Fruit fly (Drosophila melanogaster) whole organism, embryonic: ENCODE data around the gene Vlet.
A peak's percentile ranks its signal among the peaks of the same experiment; 100 is the strongest.

ENCODE experiments used
- Antp ChIP-seq: fragments of 200-800 bp; sonication (Bioruptor generic); optimal IDR thresholded peaks from 3 replicates; lab custom pipeline; 2016; ENCODE audit warnings: missing biosample characterization, missing genetic modification characterization
- Atf-2 ChIP-seq: fragments of 200-800 bp; sonication (Bioruptor generic); optimal IDR thresholded peaks from 2 replicates; lab custom pipeline; 2016; ENCODE audit warnings: missing biosample characterization, missing genetic modification characterization
- BtbVII ChIP-seq: fragments of 200-800 bp; sonication (Bioruptor generic); optimal IDR thresholded peaks from 3 replicates; lab custom pipeline; 2017; ENCODE audit warnings: missing biosample characterization, mild to moderate bottlenecking, missing genetic modification characterization
- CG10565 ChIP-seq: fragments of 200-800 bp; sonication (Bioruptor generic); optimal IDR thresholded peaks from 3 replicates; lab custom pipeline; 2016; ENCODE audit warnings: missing biosample characterization, mild to moderate bottlenecking, missing genetic modification characterization
- CG10654 ChIP-seq: fragments of 200-800 bp; sonication (Bioruptor generic); optimal IDR thresholded peaks from 2 replicates; lab custom pipeline; 2016; ENCODE audit warnings: missing biosample characterization, missing genetic modification characterization
- CG15011 ChIP-seq: fragments of 200-800 bp; sonication (Bioruptor generic); optimal IDR thresholded peaks from 3 replicates; lab custom pipeline; 2018; ENCODE audit warnings: missing biosample characterization, mild to moderate bottlenecking, missing genetic modification characterization
- CG18764 ChIP-seq: fragments of 200-800 bp; sonication (Bioruptor generic); optimal IDR thresholded peaks from 3 replicates; lab custom pipeline; 2016; ENCODE audit warnings: missing biosample characterization, missing genetic modification characterization
- CG33213 ChIP-seq: fragments of 200-800 bp; sonication (Bioruptor generic); optimal IDR thresholded peaks from 3 replicates; lab custom pipeline; 2016; ENCODE audit warnings: missing biosample characterization, missing genetic modification characterization
- CG5180 ChIP-seq: fragments of 200-800 bp; sonication (Bioruptor generic); optimal IDR thresholded peaks from 3 replicates; lab custom pipeline; 2017; ENCODE audit warnings: missing biosample characterization, missing genetic modification characterization, mild to moderate bottlenecking, moderate library complexity, missing genetic modification reagents
- CG6254 ChIP-seq: fragments of 200-800 bp; sonication (Bioruptor generic); optimal IDR thresholded peaks from 3 replicates; lab custom pipeline; 2017; ENCODE audit warnings: mild to moderate bottlenecking, missing biosample characterization, missing genetic modification reagents, missing genetic modification characterization
- CG6791 ChIP-seq: fragments of 200-800 bp; sonication (Bioruptor generic); IDR thresholded peaks from 3 replicates; pipeline ENCODE4 v1.3.6; 2022; ENCODE audit warnings: missing biosample characterization, missing genetic modification characterization; ENCODE audit not compliant: partially characterized antibody
- CG7271 ChIP-seq: fragments of 200-800 bp; sonication (Bioruptor generic); optimal IDR thresholded peaks from 2 replicates; lab custom pipeline; 2018; ENCODE audit warnings: missing biosample characterization, mild to moderate bottlenecking, missing genetic modification characterization, moderate library complexity
- CG7928 ChIP-seq: fragments of 200-800 bp; sonication (Bioruptor generic); optimal IDR thresholded peaks from 2 replicates; lab custom pipeline; 2017; ENCODE audit warnings: missing biosample characterization, mild to moderate bottlenecking, missing genetic modification characterization
- D19B ChIP-seq: fragments of 200-800 bp; sonication (Bioruptor generic); optimal IDR thresholded peaks from 2 replicates; lab custom pipeline; 2017; ENCODE audit warnings: missing biosample characterization, mild to moderate bottlenecking, missing genetic modification characterization
- Doc3 ChIP-seq: fragments of 200-800 bp; sonication (Bioruptor generic); IDR thresholded peaks from 3 replicates; pipeline ENCODE4 v1.3.6; 2022; ENCODE audit warnings: missing biosample characterization, missing genetic modification characterization; ENCODE audit not compliant: partially characterized antibody
- E2f1 ChIP-seq: fragments of 200-800 bp; sonication (Bioruptor generic); IDR thresholded peaks from 2 replicates; pipeline ENCODE4 v1.3.6; 2022; ENCODE audit warnings: missing biosample characterization, missing genetic modification characterization
- Elba2 ChIP-seq: fragments of 200-800 bp; sonication (Bioruptor generic); optimal IDR thresholded peaks from 3 replicates; lab custom pipeline; 2016; ENCODE audit warnings: missing biosample characterization, missing genetic modification characterization
- Ets97D ChIP-seq: fragments of 200-800 bp; sonication (Bioruptor generic); optimal IDR thresholded peaks from 3 replicates; lab custom pipeline; 2016; ENCODE audit warnings: missing biosample characterization, missing genetic modification characterization
- Gsc ChIP-seq: fragments of 200-800 bp; sonication (Bioruptor generic); IDR thresholded peaks from 2 replicates; pipeline ENCODE4 v1.3.6; 2022; ENCODE audit warnings: missing biosample characterization, missing genetic modification characterization
- HLH54F ChIP-seq: fragments of 200-800 bp; sonication (Bioruptor generic); optimal IDR thresholded peaks from 3 replicates; lab custom pipeline; 2016; ENCODE audit warnings: missing biosample characterization, missing genetic modification characterization
- HmgD ChIP-seq: fragments of 200-800 bp; sonication (Bioruptor generic); optimal IDR thresholded peaks from 3 replicates; lab custom pipeline; 2016; ENCODE audit warnings: missing biosample characterization, missing genetic modification characterization
- Lhr ChIP-seq: fragments of 200-800 bp; sonication (Bioruptor generic); optimal IDR thresholded peaks from 3 replicates; lab custom pipeline; 2017; ENCODE audit warnings: mild to moderate bottlenecking, missing biosample characterization, missing genetic modification reagents, missing genetic modification characterization
- Pdp1 ChIP-seq, 2 experiments: fragments of 200-800 bp; sonication (Bioruptor generic); optimal IDR thresholded peaks; 3 replicates each; lab custom pipeline; 2016; ENCODE audit warnings: missing biosample characterization in 2 of 2, missing genetic modification characterization in 2 of 2, mild to moderate bottlenecking in 1 of 2, moderate library complexity in 1 of 2
- Taf1 ChIP-seq: fragments of 200-800 bp; sonication (Bioruptor generic); IDR thresholded peaks from 2 replicates; pipeline ENCODE4 v1.3.6; 2022; ENCODE audit warnings: missing biosample characterization, missing genetic modification characterization
- al ChIP-seq: fragments of 200-800 bp; sonication (Bioruptor generic); IDR thresholded peaks from 2 replicates; pipeline ENCODE4 v1.3.6; 2022; ENCODE audit warnings: missing biosample characterization, missing genetic modification characterization
- cas ChIP-seq: fragments of 200-800 bp; sonication (Bioruptor generic); IDR thresholded peaks from 2 replicates; pipeline ENCODE4 v1.3.6; 2022; ENCODE audit warnings: missing biosample characterization, missing genetic modification characterization
- chm ChIP-seq: fragments of 200-800 bp; sonication (Bioruptor generic); IDR thresholded peaks from 2 replicates; pipeline ENCODE4 v1.3.6; 2022; ENCODE audit warnings: missing biosample characterization, missing genetic modification characterization
- en ChIP-seq: fragments of 200-800 bp; sonication (Bioruptor generic); optimal IDR thresholded peaks from 2 replicates; lab custom pipeline; 2016; ENCODE audit warnings: missing biosample characterization, missing genetic modification characterization
- ewg ChIP-seq: fragments of 200-800 bp; sonication (Bioruptor generic); optimal IDR thresholded peaks from 3 replicates; lab custom pipeline; 2017; ENCODE audit warnings: mild to moderate bottlenecking, missing biosample characterization, missing genetic modification reagents, missing genetic modification characterization
- eyg ChIP-seq: fragments of 200-800 bp; sonication (Bioruptor generic); optimal IDR thresholded peaks from 3 replicates; lab custom pipeline; 2016; ENCODE audit warnings: missing biosample characterization, missing genetic modification characterization
- gcm2 ChIP-seq: fragments of 200-800 bp; sonication (Bioruptor generic); optimal IDR thresholded peaks from 2 replicates; lab custom pipeline; 2016; ENCODE audit warnings: missing biosample characterization, missing genetic modification characterization
- ham ChIP-seq: fragments of 200-800 bp; sonication (Bioruptor generic); IDR thresholded peaks from 2 replicates; pipeline ENCODE4 v1.3.6; 2022; ENCODE audit warnings: missing biosample characterization, missing genetic modification characterization
- hth ChIP-seq: fragments of >200 bp; optimal IDR thresholded peaks from 2 replicates; lab custom pipeline; 2017; ENCODE audit warnings: inconsistent platforms
- lbe ChIP-seq: fragments of 200-800 bp; sonication (Bioruptor generic); optimal IDR thresholded peaks from 2 replicates; lab custom pipeline; 2016; ENCODE audit warnings: missing biosample characterization, mild to moderate bottlenecking, missing genetic modification characterization
- maf-S ChIP-seq: fragments of 200-800 bp; sonication (Bioruptor generic); optimal IDR thresholded peaks from 2 replicates; lab custom pipeline; 2016; ENCODE audit warnings: missing biosample characterization, missing genetic modification characterization
- nau ChIP-seq: fragments of 200-800 bp; sonication (Bioruptor generic); optimal IDR thresholded peaks from 3 replicates; lab custom pipeline; 2017; ENCODE audit warnings: missing biosample characterization, mild to moderate bottlenecking, missing genetic modification characterization, missing genetic modification reagents
- nom ChIP-seq: fragments of 200-800 bp; sonication (Bioruptor generic); optimal IDR thresholded peaks from 2 replicates; lab custom pipeline; 2017; ENCODE audit warnings: missing biosample characterization, missing genetic modification characterization, mild to moderate bottlenecking, moderate library complexity, missing genetic modification reagents
- p53 ChIP-seq: fragments of 200-800 bp; sonication (Bioruptor generic); optimal IDR thresholded peaks from 2 replicates; lab custom pipeline; 2016; ENCODE audit warnings: missing biosample characterization, missing genetic modification characterization
- peb ChIP-seq: fragments of 200-800 bp; sonication (Bioruptor generic); IDR thresholded peaks from 2 replicates; pipeline ENCODE4 v1.3.6; 2022; ENCODE audit warnings: missing biosample characterization, missing genetic modification characterization
- pita ChIP-seq: fragments of 200-800 bp; sonication (Bioruptor generic); optimal IDR thresholded peaks from 2 replicates; lab custom pipeline; 2017; ENCODE audit warnings: missing biosample characterization, mild to moderate bottlenecking, missing genetic modification characterization
- psq ChIP-seq: fragments of 200-800 bp; sonication (Bioruptor generic); optimal IDR thresholded peaks from 2 replicates; lab custom pipeline; 2017; ENCODE audit warnings: missing biosample characterization, missing genetic modification characterization
- row ChIP-seq: fragments of 200-800 bp; sonication (Bioruptor generic); IDR thresholded peaks from 3 replicates; pipeline ENCODE4 v1.3.6; 2022; ENCODE audit warnings: missing biosample characterization, missing genetic modification characterization
- sim ChIP-seq: fragments of 200-800 bp; sonication (Bioruptor generic); IDR thresholded peaks from 2 replicates; pipeline ENCODE4 v1.3.6; 2022; ENCODE audit warnings: missing biosample characterization, missing genetic modification characterization
- slp2 ChIP-seq: fragments of 200-800 bp; sonication (Bioruptor generic); optimal IDR thresholded peaks from 2 replicates; lab custom pipeline; 2016; ENCODE audit warnings: missing biosample characterization, missing genetic modification characterization
- wor ChIP-seq: fragments of 200-800 bp; sonication (Bioruptor generic); IDR thresholded peaks from 2 replicates; pipeline ENCODE4 v1.3.6; 2022; ENCODE audit warnings: missing biosample characterization, missing genetic modification characterization

Vlet gene

DNA sequence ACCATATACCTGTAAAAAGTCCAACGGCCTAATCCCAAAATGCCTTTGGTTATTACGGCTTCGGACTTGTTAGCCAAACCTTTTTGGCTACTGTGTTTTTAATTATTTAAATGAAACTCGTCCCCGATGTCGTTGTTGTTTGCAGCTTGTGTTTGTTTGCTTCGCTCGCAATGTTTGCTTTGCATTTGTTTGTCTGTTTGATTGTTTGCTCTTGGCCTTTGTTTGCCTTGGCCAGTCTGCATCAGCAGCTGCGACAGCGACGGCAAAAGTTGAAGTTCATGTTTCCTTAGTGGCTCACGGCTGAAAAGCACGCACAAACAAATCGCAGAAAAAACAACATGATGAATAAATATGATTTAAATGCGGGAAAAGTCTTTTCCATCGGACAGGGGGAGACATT, 17.9 kb downstream of the Vlet start (continued):
- TF ChIP-seq Pdp1 (GFP tag; optimal IDR thresholded peaks at IDR 0.05; lab: Kevin White, UChicago) (peak in 1 of 2 experiments; percentile 1), nau (GFP tag; lab: Kevin White, UChicago) (peak; percentile 72), maf-S (no peak), D19B (GFP tag; lab: Kevin White, UChicago) (no peak), Antp (GFP tag; lab: Kevin White, UChicago) (no peak), eyg (peak; percentile 14), en (no peak), chm (no peak), gcm2 (GFP tag; lab: Kevin White, UChicago) (no peak), cas (GFP tag; lab: Robert Waterston, UW) (no peak), lbe (no peak), pita (GFP tag; lab: Kevin White, UChicago) (no peak), nom (GFP tag; lab: Kevin White, UChicago) (no peak), ewg (GFP tag; lab: Kevin White, UChicago) (peak; percentile 8), CG10565 (GFP tag; lab: Kevin White, UChicago) (no peak), CG15011 (peak; percentile 40), Lhr (GFP tag; lab: Kevin White, UChicago) (no peak), p53 (GFP tag; lab: Kevin White, UChicago) (peak; percentile 13), Atf-2 (GFP tag; lab: Kevin White, UChicago) (no peak), BtbVII (GFP tag; lab: Kevin White, UChicago) (peak; percentile 6), ham (no peak), CG33213 (GFP tag; lab: Kevin White, UChicago) (peak; percentile 19), CG7271 (tag; lab: Kevin White, UChicago) (peak; percentile 53), HLH54F (GFP tag; lab: Kevin White, UChicago) (no peak), al (GFP tag; lab: Robert Waterston, UW) (no peak), slp2 (GFP tag; lab: Kevin White, UChicago) (no peak), CG18764 (GFP tag; lab: Kevin White, UChicago) (peak; percentile 10), Elba2 (no peak), E2f1 (GFP tag; lab: Robert Waterston, UW) (no peak), wor (GFP tag; lab: Robert Waterston, UW) (no peak), sim (GFP tag; lab: Robert Waterston, UW) (no peak), CG7928 (GFP tag; lab: Kevin White, UChicago) (no peak), Ets97D (no peak), CG6791 (GFP tag; lab: Robert Waterston, UW) (no peak), psq (GFP tag; lab: Kevin White, UChicago) (no peak), row (no peak), Doc3 (no peak), Gsc (GFP tag; lab: Robert Waterston, UW) (no peak), peb (GFP tag; lab: Robert Waterston, UW) (no peak), CG10654 (GFP tag; lab: Kevin White, UChicago) (peak; percentile 35), hth (no peak), CG5180 (GFP tag; lab: Kevin White, UChicago) (peak; percentile 36), HmgD (GFP tag; lab: Kevin White, UChicago) (no peak), CG6254 (GFP tag; lab: Kevin White, UChicago) (no peak), Taf1 (GFP tag; lab: Robert Waterston, UW) (no peak)
